Worm (Caenorhabditis elegans) whole organism, late embryonic: ENCODE measurements around the gene gex-3.

ENCODE experiments used
- C08G9.2 ChIP-seq: sonication (generic microtip); optimal IDR thresholded peaks from 2 replicates; lab custom pipeline; 2016; ENCODE audit warnings: mild to moderate bottlenecking, missing genetic modification characterization, moderate library complexity, missing compliant biosample characterization
- F13H6.1 ChIP-seq: sonication (generic microtip); optimal IDR thresholded peaks from 2 replicates; lab custom pipeline; 2016; ENCODE audit warnings: missing genetic modification characterization, missing compliant biosample characterization
- T23F11.4 ChIP-seq: fragments of 200-800 bp; sonication (Bioruptor generic); optimal IDR thresholded peaks from 2 replicates; lab custom pipeline; 2018; ENCODE audit warnings: mild to moderate bottlenecking, missing genetic modification characterization, missing compliant biosample characterization
- Y22D7AL.16 ChIP-seq: sonication (generic microtip); optimal IDR thresholded peaks from 2 replicates; lab custom pipeline; 2016; ENCODE audit warnings: missing genetic modification characterization, missing compliant biosample characterization
- ahr-1 ChIP-seq: sonication (generic microtip); optimal IDR thresholded peaks from 2 replicates; lab custom pipeline; 2016; ENCODE audit warnings: missing genetic modification characterization, missing compliant biosample characterization
- ama-1 ChIP-seq: fragments of 150-350 bp; optimal IDR thresholded peaks from 2 replicates; lab custom pipeline; 2014
- ceh-19 ChIP-seq: fragments of 200-800 bp; sonication (Bioruptor generic); optimal IDR thresholded peaks from 2 replicates; lab custom pipeline; 2018; ENCODE audit warnings: mild to moderate bottlenecking, missing genetic modification characterization, missing compliant biosample characterization
- ceh-2 ChIP-seq: sonication (generic microtip); optimal IDR thresholded peaks from 2 replicates; lab custom pipeline; 2016; ENCODE audit warnings: missing genotype, missing genetic modification characterization, missing compliant biosample characterization
- ceh-22 ChIP-seq: sonication (generic microtip); optimal IDR thresholded peaks from 2 replicates; lab custom pipeline; 2017; ENCODE audit warnings: missing biosample characterization, missing genetic modification characterization
- ceh-24 ChIP-seq: sonication (generic microtip); optimal IDR thresholded peaks from 2 replicates; lab custom pipeline; 2016; ENCODE audit warnings: mild to moderate bottlenecking, missing genetic modification characterization, missing compliant biosample characterization
- ceh-30 ChIP-seq: fragments of 150-350 bp; optimal IDR thresholded peaks from 2 replicates; lab custom pipeline; 2014; ENCODE audit warnings: missing biosample characterization, missing genetic modification characterization
- ceh-31 ChIP-seq: sonication (generic microtip); optimal IDR thresholded peaks from 2 replicates; lab custom pipeline; 2016; ENCODE audit warnings: missing genetic modification characterization, missing compliant biosample characterization
- ceh-48 ChIP-seq: sonication (generic microtip); optimal IDR thresholded peaks from 2 replicates; lab custom pipeline; 2016; ENCODE audit warnings: missing genetic modification characterization, inconsistent platforms, missing compliant biosample characterization
- ceh-9 ChIP-seq: sonication (generic microtip); optimal IDR thresholded peaks from 2 replicates; lab custom pipeline; 2016; ENCODE audit warnings: mild to moderate bottlenecking, missing genetic modification characterization, inconsistent platforms, missing compliant biosample characterization
- elt-2 ChIP-seq: sonication (generic microtip); optimal IDR thresholded peaks from 2 replicates; lab custom pipeline; 2016; ENCODE audit warnings: missing genetic modification reagents, missing genetic modification characterization, missing compliant biosample characterization
- ets-4 ChIP-seq: sonication (generic microtip); optimal IDR thresholded peaks from 2 replicates; lab custom pipeline; 2016; ENCODE audit warnings: missing genetic modification characterization, missing compliant biosample characterization
- fax-1 ChIP-seq: sonication (generic microtip); optimal IDR thresholded peaks from 2 replicates; lab custom pipeline; 2016; ENCODE audit warnings: missing genotype, missing genetic modification characterization, missing compliant biosample characterization
- fkh-10 ChIP-seq: fragments of 150-350 bp; optimal IDR thresholded peaks from 2 replicates; lab custom pipeline; 2014; ENCODE audit warnings: missing biosample characterization, missing genetic modification reagents, missing genetic modification characterization
- fkh-6 ChIP-seq: sonication (generic microtip); optimal IDR thresholded peaks from 2 replicates; lab custom pipeline; 2016; ENCODE audit warnings: missing genetic modification characterization, missing compliant biosample characterization
- hlh-13 ChIP-seq: fragments of 200-800 bp; sonication (Bioruptor generic); optimal IDR thresholded peaks from 2 replicates; lab custom pipeline; 2018; ENCODE audit warnings: mild to moderate bottlenecking, missing genetic modification characterization, missing compliant biosample characterization
- hlh-15 ChIP-seq: sonication (generic microtip); optimal IDR thresholded peaks from 2 replicates; lab custom pipeline; 2016; ENCODE audit warnings: missing genetic modification characterization, missing compliant biosample characterization
- hlh-6 ChIP-seq: sonication (generic microtip); optimal IDR thresholded peaks from 2 replicates; lab custom pipeline; 2016; ENCODE audit warnings: missing genotype, missing genetic modification characterization, missing compliant biosample characterization
- nfya-1 ChIP-seq: sonication (generic microtip); optimal IDR thresholded peaks from 2 replicates; lab custom pipeline; 2017; ENCODE audit warnings: missing genetic modification characterization, mild to moderate bottlenecking, missing compliant biosample characterization, antibody characterized with exemption, moderate library complexity
- nhr-11 ChIP-seq: fragments of 150-350 bp; optimal IDR thresholded peaks from 2 replicates; lab custom pipeline; 2014; ENCODE audit warnings: missing biosample characterization, missing genetic modification characterization
- pax-1 ChIP-seq: fragments of 150-350 bp; optimal IDR thresholded peaks from 2 replicates; lab custom pipeline; 2014; ENCODE audit warnings: missing biosample characterization, missing genetic modification characterization
- pros-1 ChIP-seq: fragments of 150-350 bp; optimal IDR thresholded peaks from 2 replicates; lab custom pipeline; 2014; ENCODE audit warnings: missing biosample characterization, missing genetic modification reagents, missing genetic modification characterization
- ref-2 ChIP-seq: sonication (generic microtip); optimal IDR thresholded peaks from 2 replicates; lab custom pipeline; 2016; ENCODE audit warnings: missing genetic modification characterization, missing compliant biosample characterization
- tbx-2 ChIP-seq: sonication (generic microtip); optimal IDR thresholded peaks from 2 replicates; lab custom pipeline; 2016; ENCODE audit warnings: missing genetic modification characterization, missing compliant biosample characterization
- ttx-3 ChIP-seq: sonication (generic microtip); optimal IDR thresholded peaks from 2 replicates; lab custom pipeline; 2016; ENCODE audit warnings: missing genetic modification reagents, missing genetic modification characterization, missing compliant biosample characterization
- ztf-16 ChIP-seq: sonication (generic microtip); optimal IDR thresholded peaks from 2 replicates; lab custom pipeline; 2017; ENCODE audit warnings: missing genetic modification characterization, missing compliant biosample characterization

Gene gex-3

DNA sequence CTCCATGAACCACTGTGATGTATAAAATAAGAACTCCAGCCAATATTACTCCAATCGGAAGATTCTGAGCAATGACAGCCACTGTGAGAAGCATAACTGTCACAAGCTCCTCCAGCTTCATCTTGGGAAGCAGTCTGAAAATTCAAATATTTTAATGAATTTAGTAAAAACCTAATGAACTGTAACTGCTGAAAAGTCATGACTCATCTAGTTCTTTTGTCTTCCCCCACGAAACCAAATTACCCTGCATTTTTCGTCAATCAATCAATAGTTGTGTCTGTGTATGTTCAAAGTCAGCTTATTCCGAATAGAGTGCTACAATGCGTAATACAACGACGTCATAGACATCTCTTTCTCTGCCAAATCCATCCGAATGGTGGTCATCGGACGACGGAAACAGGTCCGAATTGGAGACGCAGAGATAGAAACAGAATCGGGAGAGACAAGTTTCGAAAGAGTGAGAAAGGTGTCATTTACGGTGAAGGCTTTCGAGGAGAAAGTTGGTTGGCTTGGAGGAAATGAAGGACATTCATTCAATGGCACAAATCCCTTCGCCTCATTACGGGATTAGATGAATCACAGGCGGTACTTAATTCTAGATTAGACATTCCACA lies 7.5 kb upstream of the gex-3 start:
- TF ChIP-seq ceh-31 (tag; lab: Kevin White, UChicago) = peak; percentile 19
- TF ChIP-seq pros-1 = no peak
- peak; percentile 54 for TF ChIP-seq ref-2 (tag; lab: Kevin White, UChicago)
- peak; percentile 20 for TF ChIP-seq nfya-1
- TF ChIP-seq, all 69 proteins: peak for 3

DNA sequence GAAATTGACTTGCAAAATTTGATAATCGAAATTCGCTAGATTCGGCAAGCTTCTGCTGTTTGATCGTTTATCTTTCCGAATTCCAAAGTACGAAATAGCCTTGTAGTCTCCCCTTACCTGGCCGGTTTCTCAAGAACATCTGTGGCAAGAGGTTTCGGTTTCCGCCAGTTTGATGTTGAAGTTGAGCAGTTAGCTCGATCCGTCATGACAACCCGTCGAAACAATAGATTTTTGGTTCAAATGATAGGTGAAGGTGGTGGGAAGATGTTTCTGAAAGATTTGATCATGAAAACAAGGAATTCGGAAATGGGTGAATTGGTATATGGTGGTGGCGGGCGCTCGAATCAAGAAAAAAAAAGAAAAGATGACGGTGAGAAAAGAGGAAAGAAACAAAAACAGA lies 5.8 kb upstream of the gex-3 start, which contains the start of gene acs-20:
Gene acs-20, minus strand, starts transcription at position 270 of the 400 bp plus-strand sequence.
- no peak for TF ChIP-seq ceh-2 (tag; lab: Kevin White, UChicago)

DNA sequence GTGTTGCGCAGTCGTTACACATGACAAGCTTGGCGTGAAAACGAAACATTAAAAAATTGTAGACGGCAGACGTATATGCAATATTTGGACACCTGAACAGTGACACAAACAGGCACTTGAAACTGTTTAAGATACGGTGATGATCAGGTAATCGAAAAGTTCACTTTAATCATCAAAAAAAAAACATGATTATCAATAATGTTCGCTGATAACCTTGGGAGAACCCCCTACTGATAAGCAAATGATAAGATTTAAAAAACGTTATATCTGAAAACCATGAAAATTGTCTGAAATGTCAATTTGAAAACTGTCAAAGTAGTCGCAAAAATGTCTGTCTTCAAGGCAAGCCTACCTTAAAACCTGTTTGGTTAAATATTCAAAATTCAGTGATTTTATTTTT lies 4.2 kb upstream of the gex-3 start:
- TF ChIP-seq elt-2 = peak; percentile 96
- no peak for TF ChIP-seq ceh-22

DNA sequence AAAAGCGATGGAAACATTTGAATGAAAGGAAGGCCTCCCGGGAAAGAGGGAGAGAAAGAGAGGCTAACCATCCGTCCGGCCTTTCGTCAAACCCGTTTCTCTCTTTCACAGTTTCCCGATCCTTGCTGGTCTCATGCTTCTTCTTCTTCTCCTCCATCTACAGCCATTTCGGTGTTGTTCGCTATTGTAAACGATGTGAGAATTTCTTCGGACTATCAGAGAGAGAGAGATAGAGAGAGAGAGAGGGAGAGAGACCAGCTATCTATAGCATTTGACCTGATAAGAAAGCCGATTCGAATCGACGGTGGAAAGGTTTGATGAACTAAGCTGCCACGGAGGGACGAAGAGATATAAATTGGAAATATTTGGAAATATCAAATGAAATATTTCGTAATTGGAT lies 791 bp upstream of the gex-3 start:
- TF ChIP-seq tbx-2 (tag; lab: Kevin White, UChicago) (no peak), C08G9.2 (tag; lab: Kevin White, UChicago) (no peak), ceh-19 (GFP tag; lab: Kevin White, UChicago) (no peak), ahr-1 (tag; lab: Kevin White, UChicago) (no peak)

DNA sequence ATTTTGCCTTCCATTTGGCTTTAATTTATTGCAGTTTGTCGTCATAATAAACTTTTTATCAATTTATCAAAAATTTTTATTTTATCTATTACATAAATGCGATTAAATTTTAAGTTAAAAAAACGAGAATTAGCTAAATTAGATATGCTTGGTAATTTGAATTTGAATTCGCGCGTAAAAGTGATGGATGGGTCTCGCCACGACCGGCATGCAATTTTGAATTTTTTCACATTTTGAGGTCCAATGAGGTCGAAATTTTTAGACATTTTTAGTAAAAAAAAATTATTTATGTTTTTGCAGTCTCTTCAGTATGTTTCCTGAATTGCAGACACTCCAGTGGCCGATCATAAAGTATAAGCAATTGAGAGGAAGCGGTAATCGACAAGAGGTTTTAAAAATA lies 4.4 kb downstream of the gex-3 start, which contains the start of gene dsb-1:
Gene dsb-1, plus strand, starts transcription at position 301 of the 400 bp plus-strand sequence.
- no peak for TF ChIP-seq pros-1
- TF ChIP-seq fkh-10 (GFP tag; lab: Kevin White, UChicago) = no peak
- no peak for TF ChIP-seq fax-1 (tag; lab: Kevin White, UChicago)
- TF ChIP-seq Y22D7AL.16 (tag; lab: Kevin White, UChicago) = no peak
- no peak for TF ChIP-seq ama-1
- TF ChIP-seq ceh-48 (tag; lab: Kevin White, UChicago) = no peak
- no peak for TF ChIP-seq ztf-16 (tag; lab: Kevin White, UChicago)
- TF ChIP-seq nfya-1 = no peak
- no peak for TF ChIP-seq hlh-13
- TF ChIP-seq F13H6.1 (tag; lab: Kevin White, UChicago) = no peak
- TF ChIP-seq, all 69 proteins: peak for 0

DNA sequence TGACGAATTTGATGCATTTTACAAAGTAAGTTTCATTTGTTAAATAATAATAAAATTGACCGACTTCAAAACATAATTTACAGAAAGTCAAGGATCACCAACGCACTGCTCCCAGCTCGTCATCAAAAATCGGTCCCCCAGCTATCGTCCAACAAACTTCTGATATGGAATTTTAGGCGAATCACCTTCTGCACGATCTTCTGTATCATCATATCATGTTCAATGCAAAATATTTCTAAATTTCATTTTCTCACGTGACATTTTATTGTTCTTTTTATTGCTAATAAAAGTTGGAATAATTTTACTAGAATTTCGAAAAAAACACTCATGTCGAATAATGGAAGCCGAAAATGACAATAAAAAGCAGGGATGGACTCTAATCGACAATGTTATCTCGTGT lies 5.9 kb downstream of the gex-3 start, which contains the start of gene acl-13:
Gene acl-13, plus strand, starts transcription at position 301 of the 400 bp plus-strand sequence.
- TF ChIP-seq ahr-1 (tag; lab: Kevin White, UChicago) = no peak
- no peak for TF ChIP-seq fkh-6 (tag; lab: Kevin White, UChicago)
- TF ChIP-seq hlh-6 (tag; lab: Kevin White, UChicago) = no peak
- no peak for TF ChIP-seq ref-2 (tag; lab: Kevin White, UChicago)
- TF ChIP-seq ttx-3 (tag; lab: Kevin White, UChicago) = no peak
- no peak for TF ChIP-seq hlh-15
- no peak for TF ChIP-seq ceh-24 (tag; lab: Kevin White, UChicago)
- TF ChIP-seq F13H6.1 (tag; lab: Kevin White, UChicago) = no peak
- no peak for TF ChIP-seq ceh-9 (tag; lab: Kevin White, UChicago)

DNA sequence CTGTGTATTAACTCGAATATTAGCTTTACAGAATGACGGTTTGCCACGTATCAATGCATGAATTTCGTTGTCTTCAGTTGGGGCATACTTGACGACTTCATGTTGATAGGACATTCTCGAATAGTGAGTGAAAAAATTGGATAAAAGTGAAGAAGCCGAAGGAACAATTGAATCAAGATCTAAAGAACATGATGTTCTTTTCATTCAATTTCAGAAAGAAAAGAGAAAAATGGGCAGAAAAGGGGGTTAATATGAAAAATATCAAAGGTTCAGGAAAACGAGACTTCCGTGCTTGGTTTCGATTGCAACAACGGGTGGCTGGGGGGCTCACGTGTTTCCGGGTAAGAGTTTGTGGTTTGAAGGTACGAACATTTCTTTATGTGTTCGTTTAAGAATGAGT lies 10.4 kb downstream of the gex-3 start:
- TF ChIP-seq ets-4 (no peak), T23F11.4 (GFP tag; lab: Kevin White, UChicago) (no peak), ceh-30 (no peak), pax-1 (tag; lab: Kevin White, UChicago) (no peak), nhr-11 (tag; lab: Kevin White, UChicago) (no peak)
- TF ChIP-seq, all 69 proteins: peak for 0
